Worm (Caenorhabditis elegans): Measurements from ENCODE around the gene srlf-19.

Gene srlf-19

DNA sequence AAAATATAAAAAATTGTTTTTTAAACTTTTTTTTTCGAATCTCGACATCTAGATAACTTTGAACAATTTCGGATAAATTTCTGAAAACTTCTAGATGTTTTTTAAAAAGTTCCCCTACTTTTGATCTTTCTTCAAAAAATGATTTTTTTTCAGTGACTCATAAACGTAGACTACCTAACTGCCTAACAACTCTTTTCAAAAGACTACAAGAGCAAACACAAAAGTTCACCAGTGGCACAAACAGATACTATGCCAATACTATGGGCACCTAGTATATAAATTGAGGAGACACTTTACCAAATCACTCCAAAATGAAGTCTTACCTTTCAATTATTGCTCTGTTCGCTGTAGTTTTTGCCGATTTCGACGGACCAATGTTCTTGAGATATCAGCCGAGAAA, 1.6 kb upstream of the srlf-19 start, which contains the start of gene srlf-35:
TSS of gene srlf-35 (plus strand) at position 301 of the 400 bp plus-strand sequence.
- TF ChIP-seq Y53G8AR.9 (GFP tag; conservative IDR thresholded peaks at IDR 0.05) (no peak), nfya-1 (tag; optimal IDR thresholded peaks at IDR 0.05; ENCODE audit: borderline replicate concordance, insufficient read depth) (no peak), nhr-27 (tag; optimal IDR thresholded peaks at IDR 0.05) (no peak), K12H6.12 (tag; optimal IDR thresholded peaks at IDR 0.05) (no peak), athp-1 (tag; optimal IDR thresholded peaks at IDR 0.05) (no peak), ztf-22 (GFP tag; optimal IDR thresholded peaks at IDR 0.05) (no peak), ccch-3 (GFP tag; optimal IDR thresholded peaks at IDR 0.05) (no peak), C17E4.6 (GFP tag; IDR thresholded peaks at IDR 0.05) (no peak), hlh-12 (tag; optimal IDR thresholded peaks at IDR 0.05) (no peak), unc-130 (GFP tag; optimal IDR thresholded peaks at IDR 0.05) (no peak), aptf-2 (GFP tag; conservative IDR thresholded peaks at IDR 0.05) (no peak), F37B4.10 (GFP tag; IDR thresholded peaks at IDR 0.05) (no peak), lin-40 (tag; optimal IDR thresholded peaks at IDR 0.05) (no peak), ztf-25 (GFP tag; IDR thresholded peaks at IDR 0.05) (no peak), attf-6 (GFP tag; IDR thresholded peaks at IDR 0.05) (no peak), repo-1 (tag; optimal IDR thresholded peaks at IDR 0.05) (no peak), unc-62 (GFP tag; optimal IDR thresholded peaks at IDR 0.05) (no peak), somi-1 (GFP tag; optimal IDR thresholded peaks at IDR 0.05) (no peak), chd-7 (tag; optimal IDR thresholded peaks at IDR 0.05) (no peak)

DNA sequence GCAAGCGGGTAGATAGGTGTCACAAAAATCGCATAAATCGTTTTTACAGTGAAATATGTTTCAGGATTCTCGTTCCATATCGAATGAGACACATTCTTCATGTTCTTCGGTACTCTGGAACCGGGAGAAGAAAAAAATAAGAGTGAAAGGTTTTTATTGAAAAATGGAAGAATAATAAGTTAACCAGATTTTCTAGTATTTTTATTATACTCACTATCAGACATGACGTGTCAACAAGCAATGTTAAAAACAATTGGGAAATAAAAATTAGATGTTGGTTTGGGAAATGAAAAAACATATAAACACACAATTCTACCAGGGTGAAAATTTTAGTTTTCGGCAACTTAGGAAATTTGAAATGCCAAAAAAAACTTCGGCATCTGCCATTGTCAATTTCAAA, 7.1 kb downstream of the srlf-19 start, which contains the start of gene srh-37:
TSS of gene srh-37 (minus strand) at position 101 of the 400 bp plus-strand sequence.
- TF ChIP-seq attf-5 (GFP tag; optimal IDR thresholded peaks at IDR 0.05) (no peak), B0035.1 (tag; optimal IDR thresholded peaks at IDR 0.05) (no peak), ztf-6 (GFP tag; IDR thresholded peaks at IDR 0.05) (no peak), ccch-3 (GFP tag; optimal IDR thresholded peaks at IDR 0.05) (no peak), aptf-3 (GFP tag; IDR thresholded peaks at IDR 0.05) (no peak), dpl-1 (GFP tag; optimal IDR thresholded peaks at IDR 0.05) (no peak), ztf-28 (GFP tag; IDR thresholded peaks at IDR 0.05) (no peak), B0261.1 (tag; optimal IDR thresholded peaks at IDR 0.05) (no peak), hrde-1 (tag; optimal IDR thresholded peaks at IDR 0.05; ENCODE audit: borderline replicate concordance) (no peak), him-1 (tag; optimal IDR thresholded peaks at IDR 0.05) (no peak), snpc-1.1 (tag; optimal IDR thresholded peaks at IDR 0.05; ENCODE audit: insufficient read depth) (no peak), ceh-100 (GFP tag; IDR thresholded peaks at IDR 0.05) (no peak), pha-4 (tag; optimal IDR thresholded peaks at IDR 0.05) (no peak), ekl-4 (GFP tag; IDR thresholded peaks at IDR 0.05) (no peak), lin-26 (GFP tag; IDR thresholded peaks at IDR 0.05) (no peak)

DNA sequence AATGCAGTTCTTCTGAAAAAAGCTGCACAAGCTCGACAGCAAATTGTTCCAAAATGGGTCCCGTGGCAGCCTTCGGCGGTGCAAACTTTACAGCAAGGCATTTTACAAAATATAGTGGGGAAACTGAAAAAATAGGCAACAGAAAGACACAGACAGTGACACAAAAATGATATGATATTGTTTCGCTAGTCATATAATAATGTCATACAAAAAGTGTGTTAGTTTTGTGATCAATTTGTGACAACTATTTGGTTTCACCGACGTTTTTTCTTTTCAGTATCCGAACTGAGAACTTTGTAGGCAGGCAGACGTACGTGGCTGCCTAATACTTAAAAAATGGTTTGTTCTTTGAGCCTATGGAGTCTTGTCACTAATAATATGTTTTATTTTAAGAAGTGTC, 14.2 kb downstream of the srlf-19 start, which contains the start of gene nhr-210:
TSS of gene nhr-210 (minus strand) at position 101 of the 400 bp plus-strand sequence.
- peak; percentile 44 for TF ChIP-seq nhr-80 (tag; optimal IDR thresholded peaks at IDR 0.05)
- no peak for TF ChIP-seq C17E4.6 (GFP tag; IDR thresholded peaks at IDR 0.05)

ce11 chrV:521517-521916, 16.2 kb downstream of the srlf-19 start, which contains the start of gene srw-107:
Gene srw-107 (minus strand): TSS chrV:521617.
- TF ChIP-seq B0019.2 (GFP tag; conservative IDR thresholded peaks at IDR 0.05) (no peak), pha-4 (tag; optimal IDR thresholded peaks at IDR 0.05) (no peak), D2030.7 (GFP tag; IDR thresholded peaks at IDR 0.05) (no peak), lir-1 (GFP tag; conservative IDR thresholded peaks at IDR 0.05) (no peak), tbx-9 (tag; optimal IDR thresholded peaks at IDR 0.05; ENCODE audit: borderline replicate concordance) (no peak), tbp1 (GFP tag; optimal IDR thresholded peaks at IDR 0.05) (no peak)
